Fruit fly (Drosophila melanogaster): ENCODE results near the gene CG14315.

CG14315 gene

dm6 chr3R:18171983-18172967 is 13.8 kb downstream of the CG14315 start (continued):
- TF ChIP-seq CG3838 (GFP tag; optimal IDR thresholded peaks at IDR 0.05) (peak; percentile 72), fru (optimal IDR thresholded peaks at IDR 0.05) (no peak), pho (GFP tag; optimal IDR thresholded peaks at IDR 0.05) (peak; percentile 90), kni (GFP tag; optimal IDR thresholded peaks at IDR 0.05) (peak; percentile 85), Elba2 (GFP tag; optimal IDR thresholded peaks at IDR 0.05) (peak; percentile 66), Atf3 (GFP tag; optimal IDR thresholded peaks at IDR 0.05) (peak; percentile 88), D19A (tag; optimal IDR thresholded peaks at IDR 0.05) (peak; percentile 92), tll (GFP tag; optimal IDR thresholded peaks at IDR 0.05) (peak in 1 of 2 experiments; percentile 52), row (GFP tag; IDR thresholded peaks at IDR 0.05) (peak; percentile 95), HHEX (GFP tag; optimal IDR thresholded peaks at IDR 0.05) (peak; percentile 92), Dp (GFP tag; optimal IDR thresholded peaks at IDR 0.05) (peak; percentile 16), Med (GFP tag) (peak; percentile 94), Xrp1 (GFP tag; IDR thresholded peaks at IDR 0.05) (peak; percentile 93), Nf-YC (tag; optimal IDR thresholded peaks at IDR 0.05) (peak; percentile 86), CG5953 (GFP tag; IDR thresholded peaks at IDR 0.05) (peak; percentile 87), Dll (GFP tag; IDR thresholded peaks at IDR 0.05; ENCODE audit: partially characterized antibody) (no peak; the same call in 2 of the 4 replicates), da (GFP tag; optimal IDR thresholded peaks at IDR 0.05) (peak; percentile 70), Xbp1 (GFP tag; optimal IDR thresholded peaks at IDR 0.05) (peak; percentile 94), CG17802 (tag; optimal IDR thresholded peaks at IDR 0.05) (peak; percentile 54), rib (GFP tag; IDR thresholded peaks at IDR 0.05) (no peak; the same call in 1 of the 2 replicates), dpn (GFP tag; optimal IDR thresholded peaks at IDR 0.05) (peak; percentile 93), CG10274 (GFP tag; optimal IDR thresholded peaks at IDR 0.05) (peak; percentile 80), dan (GFP tag; IDR thresholded peaks at IDR 0.05) (peak; percentile 31; the same call in 1 of the 2 replicates), CG34422 (GFP tag; IDR thresholded peaks at IDR 0.05) (peak; percentile 80), CG17912 (GFP tag; optimal IDR thresholded peaks at IDR 0.05) (peak; percentile 40), Scr (GFP tag; IDR thresholded peaks at IDR 0.05; ENCODE audit: partially characterized antibody) (no peak), CG8359 (GFP tag; optimal IDR thresholded peaks at IDR 0.05; ENCODE audit: borderline replicate concordance) (peak; percentile 84), Ravus (GFP tag; IDR thresholded peaks at IDR 0.05) (peak; percentile 61), Doc2 (GFP tag; IDR thresholded peaks at IDR 0.05) (peak; percentile 58; the same call in 1 of the 2 replicates), CG15696 (tag; optimal IDR thresholded peaks at IDR 0.05) (peak; percentile 91), so (GFP tag; IDR thresholded peaks at IDR 0.05) (peak; percentile 90), HLHmδ (GFP tag; optimal IDR thresholded peaks at IDR 0.05) (no peak), CG2120 (GFP tag; optimal IDR thresholded peaks at IDR 0.05) (peak; percentile 94), salm (tag; optimal IDR thresholded peaks at IDR 0.05) (peak; percentile 91), CG2129 (GFP tag; IDR thresholded peaks at IDR 0.05; ENCODE audit: partially characterized antibody) (no peak), Opbp (GFP tag; IDR thresholded peaks at IDR 0.05; ENCODE audit: partially characterized antibody) (no peak), Doc3 (GFP tag; IDR thresholded peaks at IDR 0.05; ENCODE audit: partially characterized antibody) (peak; percentile 38; the same call in 1 of the 3 replicates), ham (GFP tag; IDR thresholded peaks at IDR 0.05) (no peak), CG18262 (tag; optimal IDR thresholded peaks at IDR 0.05) (peak; percentile 96), trem (tag; optimal IDR thresholded peaks at IDR 0.05) (peak; percentile 86), CG4854 (GFP tag; optimal IDR thresholded peaks at IDR 0.05) (peak; percentile 84), CG9817 (tag; optimal IDR thresholded peaks at IDR 0.05) (peak; percentile 89), Rx (GFP tag; IDR thresholded peaks at IDR 0.05) (peak; percentile 66), CG4820 (GFP tag; optimal IDR thresholded peaks at IDR 0.05) (peak; percentile 93), Lim3 (GFP tag; IDR thresholded peaks at IDR 0.05) (no peak), Drgx (GFP tag; IDR thresholded peaks at IDR 0.05) (peak; percentile 69), br (optimal IDR thresholded peaks at IDR 0.05) (no peak), HLH3B (GFP tag; IDR thresholded peaks at IDR 0.05) (peak; percentile 87)

Measured in whole organism, embryonic.